Worm (Caenorhabditis elegans): Measurements from ENCODE around the gene sid-3.

ce11 chrX:17157089-17157488, 29.1 kb upstream of the sid-3 start:
- TF ChIP-seq ztf-11 (tag; optimal IDR thresholded peaks at IDR 0.05) (no peak), lin-39 (tag; optimal IDR thresholded peaks at IDR 0.05) (no peak), mes-2 (tag; optimal IDR thresholded peaks at IDR 0.05; ENCODE audit: poor library complexity, severe bottlenecking) (no peak)
